Comparison of ENCODE assay signal across 4 fruit fly cellular contexts in genomic region chr3L:13454755-13455154, dm6.
TF ChIP-seq lines count a peak whose summit lies in the region.

No protein-coding gene starts in this region.

- TF ChIP-seq CTCF in whole organism, embryonic (GFP tag; optimal IDR thresholded peaks at IDR 0.05; lab: Kevin White, UChicago): no peak

TF ChIP-seq in whole organism, adult, 20 proteins besides CTCF, POLR2A, EP300 and RAD21:
- TF ChIP-seq pad (GFP tag; optimal IDR thresholded peaks at IDR 0.05; lab: Kevin White, UChicago) (no peak), CG33017 (tag; optimal IDR thresholded peaks at IDR 0.05; lab: Kevin White, UChicago) (peak; percentile 0), CG7045 (GFP tag; optimal IDR thresholded peaks at IDR 0.05; lab: Kevin White, UChicago) (peak; percentile 5)

TF ChIP-seq in whole organism, embryonic, 481 proteins besides CTCF, POLR2A, EP300 and RAD21:
- TF ChIP-seq amos (GFP tag; IDR thresholded peaks at IDR 0.05; lab: Robert Waterston, UW; ENCODE audit: partially characterized antibody): no peak
- TF ChIP-seq lola (GFP tag; optimal IDR thresholded peaks at IDR 0.05; lab: Kevin White, UChicago): no peak
- peak; percentile 81 for TF ChIP-seq exex (tag; optimal IDR thresholded peaks at IDR 0.05; lab: Kevin White, UChicago)
- TF ChIP-seq Taf1 (GFP tag; IDR thresholded peaks at IDR 0.05; lab: Robert Waterston, UW): no peak
- TF ChIP-seq Xbp1 (GFP tag; optimal IDR thresholded peaks at IDR 0.05; lab: Kevin White, UChicago): no peak
- TF ChIP-seq run (tag; optimal IDR thresholded peaks at IDR 0.05; lab: Kevin White, UChicago): no peak
- no peak for TF ChIP-seq Side (GFP tag; optimal IDR thresholded peaks at IDR 0.05; lab: Kevin White, UChicago)
- no peak for TF ChIP-seq CG11093 (GFP tag; IDR thresholded peaks at IDR 0.05; lab: Robert Waterston, UW)
- TF ChIP-seq ranshi (GFP tag; IDR thresholded peaks at IDR 0.05; lab: Robert Waterston, UW): no peak
- TF ChIP-seq CG1647 (GFP tag; optimal IDR thresholded peaks at IDR 0.05; lab: Kevin White, UChicago): no peak
- TF ChIP-seq Dfd (GFP tag; optimal IDR thresholded peaks at IDR 0.05; lab: Kevin White, UChicago): no peak
- TF ChIP-seq lab (GFP tag; optimal IDR thresholded peaks at IDR 0.05; lab: Kevin White, UChicago): peak; percentile 19
- TF ChIP-seq BtbVII (GFP tag; optimal IDR thresholded peaks at IDR 0.05; lab: Kevin White, UChicago): no peak
- no peak for TF ChIP-seq dpn (GFP tag; optimal IDR thresholded peaks at IDR 0.05; lab: Kevin White, UChicago)
- no peak for TF ChIP-seq CG9437 (GFP tag; optimal IDR thresholded peaks at IDR 0.05; lab: Kevin White, UChicago)
- peak; percentile 3 for TF ChIP-seq B-H2 (GFP tag; optimal IDR thresholded peaks at IDR 0.05; lab: Kevin White, UChicago)
- no peak for TF ChIP-seq HmgZ (tag; optimal IDR thresholded peaks at IDR 0.05; lab: Kevin White, UChicago)
- no peak for TF ChIP-seq CG8290 (GFP tag; optimal IDR thresholded peaks at IDR 0.05; lab: Kevin White, UChicago)
- peak in 1 of 2 experiments; percentile 6 for TF ChIP-seq CG8290 (tag; optimal IDR thresholded peaks at IDR 0.05; lab: Kevin White, UChicago)
- TF ChIP-seq CG8388 (GFP tag; optimal IDR thresholded peaks at IDR 0.05; lab: Kevin White, UChicago): no peak
- TF ChIP-seq fd102C (GFP tag; optimal IDR thresholded peaks at IDR 0.05; lab: Kevin White, UChicago): no peak

TF ChIP-seq in whole organism, prepupa, 60 proteins besides CTCF, POLR2A, EP300 and RAD21:
- TF ChIP-seq esn (GFP tag; optimal IDR thresholded peaks at IDR 0.05; lab: Kevin White, UChicago) (no peak), vri (GFP tag; optimal IDR thresholded peaks at IDR 0.05; lab: Kevin White, UChicago) (peak; percentile 14), eg (GFP tag; IDR thresholded peaks at IDR 0.05; lab: Robert Waterston, UW) (no peak)

TF ChIP-seq in whole organism, wandering third instar larva, 38 proteins besides CTCF, POLR2A, EP300 and RAD21:
- no peak for TF ChIP-seq Rel (GFP tag; optimal IDR thresholded peaks at IDR 0.05; lab: Kevin White, UChicago)
- TF ChIP-seq Rel (tag; optimal IDR thresholded peaks at IDR 0.05; lab: Kevin White, UChicago): no peak
- peak; percentile 10 for TF ChIP-seq N (GFP tag; optimal IDR thresholded peaks at IDR 0.05; lab: Kevin White, UChicago)
- peak; percentile 23 for TF ChIP-seq Vsx2 (GFP tag; optimal IDR thresholded peaks at IDR 0.05; lab: Kevin White, UChicago; ENCODE audit: partially characterized antibody)
- TF ChIP-seq lola (GFP tag; optimal IDR thresholded peaks at IDR 0.05; lab: Kevin White, UChicago): no peak
